Worm (Caenorhabditis elegans) whole organism, L3 larva: ENCODE results near the gene nduf-2.2.

Experiments
- ceh-9 ChIP-seq: sonication (generic microtip); optimal IDR thresholded peaks from 2 replicates; lab custom pipeline; 2018; ENCODE audit warnings: missing biosample characterization, missing genetic modification characterization
- daf-12 ChIP-seq: fragments of 150-350 bp; optimal IDR thresholded peaks from 2 replicates; lab custom pipeline; 2014; ENCODE audit warnings: missing biosample characterization, missing genetic modification reagents, missing genetic modification characterization
- fkh-10 ChIP-seq: sonication (generic microtip); optimal IDR thresholded peaks from 2 replicates; lab custom pipeline; 2017; ENCODE audit warnings: missing biosample characterization, missing genetic modification reagents, missing genetic modification characterization
- fos-1 ChIP-seq: fragments of 150-350 bp; optimal IDR thresholded peaks from 2 replicates; lab custom pipeline; 2014; ENCODE audit warnings: missing biosample characterization, missing genetic modification characterization
- lin-39 ChIP-seq: fragments of 150-350 bp; optimal IDR thresholded peaks from 2 replicates; lab custom pipeline; 2018; ENCODE audit warnings: missing biosample characterization, missing genetic modification reagents, missing genetic modification characterization
- nhr-76 ChIP-seq: fragments of 150-350 bp; sonication (generic microtip); optimal IDR thresholded peaks from 5 replicates; lab custom pipeline; 2014; ENCODE audit warnings: missing biosample characterization, missing genetic modification characterization
- unc-39 ChIP-seq: sonication (generic microtip); optimal IDR thresholded peaks from 4 replicates; lab custom pipeline; 2017; ENCODE audit warnings: missing biosample characterization, missing genetic modification characterization

DNA sequence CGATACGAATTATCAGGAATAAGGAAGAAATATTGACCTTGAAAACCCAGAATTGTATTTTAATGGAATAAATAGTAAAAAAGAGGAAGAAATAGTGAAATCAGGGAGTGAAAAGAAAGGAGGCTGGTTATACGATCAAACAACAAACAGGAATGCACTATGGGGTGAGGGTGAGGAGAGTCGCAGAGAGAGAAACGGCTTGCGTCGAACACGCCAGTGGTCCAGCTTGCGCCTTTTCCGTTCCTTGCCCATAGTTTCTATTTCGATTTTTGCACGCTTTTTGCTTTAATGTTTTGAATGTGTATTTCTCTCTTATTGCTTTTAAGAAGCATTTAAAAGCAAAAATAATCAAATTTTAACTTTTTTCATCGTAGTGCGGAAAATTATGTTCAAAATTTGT is 11.4 kb upstream of the nduf-2.2 start:
- TF ChIP-seq lin-39 (tag; lab: Kevin White, UChicago), result peak; percentile 58
- no peak for TF ChIP-seq unc-39 (tag; lab: Kevin White, UChicago)
- TF ChIP-seq ceh-9, result no peak
- no peak for TF ChIP-seq fkh-10 (GFP tag; lab: Kevin White, UChicago)
- TF ChIP-seq fos-1 (tag; lab: Kevin White, UChicago), result no peak
- no peak for TF ChIP-seq nhr-76 (tag; lab: Kevin White, UChicago)
- no peak for TF ChIP-seq daf-12
